Worm (Caenorhabditis elegans) whole organism, L1 larva: Measurements from ENCODE around the gene ari-2.

Source experiments
- F16B12.6 ChIP-seq: fragments of 150-350 bp; optimal IDR thresholded peaks from 2 replicates; lab custom pipeline; 2014; ENCODE audit warnings: missing biosample characterization, missing genetic modification characterization
- Y116A8C.19 ChIP-seq: sonication (generic microtip); optimal IDR thresholded peaks from 2 replicates; lab custom pipeline; 2016; ENCODE audit warnings: missing compliant biosample characterization, missing genetic modification characterization, borderline replicate concordance
- ceh-82 ChIP-seq, 3 experiments: fragments of 150-350 bp in 1 of 3; sonication (generic microtip) in 2 of 3; optimal IDR thresholded peaks; 2 replicates each; lab custom pipeline; 2014 to 2017; ENCODE audit warnings: missing biosample characterization in 3 of 3, missing genetic modification characterization in 3 of 3
- egl-27 ChIP-seq, 2 experiments: fragments of 150-350 bp in 1 of 2; sonication (generic microtip); optimal IDR thresholded peaks; 3 replicates each; lab custom pipeline; 2017 to 2018; ENCODE audit warnings: missing biosample characterization in 2 of 2, missing genetic modification characterization in 2 of 2, missing genetic modification reagents in 2 of 2
- nhr-11 ChIP-seq: fragments of 150-350 bp; optimal IDR thresholded peaks from 2 replicates; lab custom pipeline; 2014; ENCODE audit warnings: missing biosample characterization, missing genetic modification characterization
- nhr-84 ChIP-seq: sonication (generic microtip); optimal IDR thresholded peaks from 2 replicates; lab custom pipeline; 2017; ENCODE audit warnings: missing biosample characterization, missing genetic modification characterization
- pqm-1 ChIP-seq: sonication (generic microtip); optimal IDR thresholded peaks from 3 replicates; lab custom pipeline; 2017; ENCODE audit warnings: missing biosample characterization, missing genetic modification characterization
- zag-1 ChIP-seq: fragments of 150-350 bp; optimal IDR thresholded peaks from 2 replicates; lab custom pipeline; 2014; ENCODE audit warnings: missing biosample characterization, missing genetic modification characterization
- ztf-11 ChIP-seq, 2 experiments: sonication (generic microtip); optimal IDR thresholded peaks; 2 replicates each; lab custom pipeline; 2016 to 2017; ENCODE audit warnings: missing genetic modification characterization in 2 of 2, missing biosample characterization in 1 of 2, missing compliant biosample characterization in 1 of 2

DNA sequence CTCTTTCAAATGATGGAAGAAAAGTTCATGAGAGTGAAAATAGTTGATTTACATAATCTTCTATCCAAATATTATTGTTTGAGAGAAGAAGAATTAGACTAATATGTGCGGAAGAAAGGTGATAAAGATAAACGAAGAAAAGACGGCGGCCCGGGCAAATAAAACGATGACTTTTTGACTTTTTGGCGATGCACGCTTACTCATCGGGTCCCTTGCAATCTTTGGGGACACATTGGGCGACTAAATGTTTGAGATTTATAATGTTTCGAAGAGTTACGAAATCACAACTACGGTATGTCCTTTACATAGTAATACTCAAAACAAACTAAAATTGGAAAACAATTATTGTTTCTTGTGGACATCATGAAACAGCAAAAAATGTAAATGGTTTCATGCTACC lies 36.1 kb upstream of the ari-2 start:
- TF ChIP-seq pqm-1 (tag; lab: Kevin White, UChicago) (no peak), ztf-11 (tag; optimal IDR thresholded peaks at IDR 0.05; lab: Kevin White, UChicago) (no peak), zag-1 (tag; lab: Kevin White, UChicago) (no peak), nhr-84 (tag; lab: Kevin White, UChicago) (no peak), nhr-11 (no peak), F16B12.6 (tag; lab: Kevin White, UChicago) (no peak), Y116A8C.19 (tag; lab: Kevin White, UChicago) (no peak), ceh-82 (tag; optimal IDR thresholded peaks at IDR 0.05; lab: Kevin White, UChicago) (no peak), egl-27 (tag; optimal IDR thresholded peaks at IDR 0.05; lab: Kevin White, UChicago) (no peak)
